Worm (Caenorhabditis elegans) whole organism, young adult: Measurements from ENCODE around the gene C39E9.8.

Experiments
- D2030.7 ChIP-seq: fragments of 200-800 bp; sonication (Bioruptor generic); IDR thresholded peaks from 2 replicates; pipeline ENCODE4 v1.3.6; 2022; ENCODE audit warnings: missing genetic modification reagents, missing genetic modification characterization, missing compliant biosample characterization
- F49E8.2 ChIP-seq: sonication (generic microtip); optimal IDR thresholded peaks from 3 replicates; lab custom pipeline; 2017; ENCODE audit warnings: missing genetic modification characterization, mild to moderate bottlenecking, missing compliant biosample characterization, antibody characterized with exemption, moderate library complexity; ENCODE audit not compliant: insufficient read depth
- F57A8.1 ChIP-seq: fragments of 200-800 bp; sonication (Bioruptor generic); optimal IDR thresholded peaks from 2 replicates; lab custom pipeline; 2018; ENCODE audit warnings: mild to moderate bottlenecking, missing genetic modification characterization, moderate library complexity, missing compliant biosample characterization
- F57C9.4 ChIP-seq: sonication (generic microtip); optimal IDR thresholded peaks from 2 replicates; lab custom pipeline; 2017; ENCODE audit warnings: mild to moderate bottlenecking, missing genetic modification characterization, missing compliant biosample characterization
- K12H6.12 ChIP-seq: fragments of 200-800 bp; sonication (Bioruptor generic); optimal IDR thresholded peaks from 2 replicates; lab custom pipeline; 2018; ENCODE audit warnings: mild to moderate bottlenecking, missing genetic modification characterization, missing compliant biosample characterization
- T26A5.8 ChIP-seq: sonication (generic microtip); optimal IDR thresholded peaks from 2 replicates; lab custom pipeline; 2016; ENCODE audit warnings: missing genetic modification characterization, missing compliant biosample characterization
- ZK185.1 ChIP-seq: sonication (generic microtip); optimal IDR thresholded peaks from 2 replicates; lab custom pipeline; 2016; ENCODE audit warnings: mild to moderate bottlenecking, missing genetic modification characterization, missing compliant biosample characterization; ENCODE audit not compliant: poor library complexity, severe bottlenecking
- akir-1 ChIP-seq: fragments of 200-800 bp; sonication (Bioruptor generic); optimal IDR thresholded peaks from 2 replicates; lab custom pipeline; 2018; ENCODE audit warnings: mild to moderate bottlenecking, missing genetic modification characterization, moderate library complexity, missing compliant biosample characterization
- atf-7 ChIP-seq: sonication (generic microtip); optimal IDR thresholded peaks from 2 replicates; lab custom pipeline; 2017; ENCODE audit warnings: mild to moderate bottlenecking, missing genetic modification characterization, missing compliant biosample characterization
- bed-2 ChIP-seq: fragments of 200-800 bp; sonication (Bioruptor generic); IDR thresholded peaks from 2 replicates; pipeline ENCODE4 v1.3.6; 2022; ENCODE audit warnings: missing genetic modification reagents, missing genetic modification characterization, missing compliant biosample characterization
- cebp-2 ChIP-seq: fragments of 200-800 bp; sonication (Bioruptor generic); IDR thresholded peaks from 2 replicates; pipeline ENCODE4 v1.3.6; 2022; ENCODE audit warnings: missing genetic modification characterization, missing compliant biosample characterization
- ceh-27 ChIP-seq: fragments of 200-800 bp; sonication (Bioruptor generic); optimal IDR thresholded peaks from 2 replicates; lab custom pipeline; 2018; ENCODE audit warnings: mild to moderate bottlenecking, missing genetic modification characterization, moderate library complexity, missing compliant biosample characterization
- ceh-91 ChIP-seq: fragments of 200-800 bp; sonication (Bioruptor generic); IDR thresholded peaks from 2 replicates; pipeline ENCODE4 v1.3.6; 2022; ENCODE audit warnings: missing genetic modification reagents, missing genetic modification characterization, missing compliant biosample characterization
- dox-1 ChIP-seq: fragments of 200-800 bp; sonication (Bioruptor generic); IDR thresholded peaks from 2 replicates; pipeline ENCODE4 v1.3.6; 2022; ENCODE audit warnings: missing genetic modification reagents, missing genetic modification characterization, missing compliant biosample characterization
- efl-1 ChIP-seq: fragments of 150-350 bp; optimal IDR thresholded peaks from 2 replicates; lab custom pipeline; 2014; ENCODE audit warnings: missing biosample characterization, missing genetic modification reagents, missing genetic modification characterization
- hlh-12 ChIP-seq: sonication (generic microtip); optimal IDR thresholded peaks from 2 replicates; lab custom pipeline; 2016; ENCODE audit warnings: missing genetic modification characterization, missing compliant biosample characterization
- hlh-26 ChIP-seq: fragments of 200-800 bp; sonication (Bioruptor generic); conservative IDR thresholded peaks from 2 replicates; pipeline ENCODE4 v1.3.6; 2022; ENCODE audit warnings: missing genetic modification reagents, missing genetic modification characterization, missing compliant biosample characterization
- let-526 ChIP-seq: fragments of 200-800 bp; sonication (Bioruptor generic); IDR thresholded peaks from 2 replicates; pipeline ENCODE4 v1.3.6; 2022; ENCODE audit warnings: missing genetic modification reagents, missing genetic modification characterization, missing compliant biosample characterization
- madf-10 ChIP-seq: sonication (generic microtip); optimal IDR thresholded peaks from 2 replicates; lab custom pipeline; 2016; ENCODE audit warnings: mild to moderate bottlenecking, missing genetic modification characterization, missing compliant biosample characterization
- madf-3 ChIP-seq: fragments of 200-800 bp; sonication (Bioruptor generic); IDR thresholded peaks from 2 replicates; pipeline ENCODE4 v1.3.6; 2022; ENCODE audit warnings: missing genetic modification reagents, missing genetic modification characterization, missing compliant biosample characterization
- madf-6 ChIP-seq: fragments of 200-800 bp; sonication (Bioruptor generic); IDR thresholded peaks from 2 replicates; pipeline ENCODE4 v1.3.6; 2022; ENCODE audit warnings: missing genetic modification reagents, missing genetic modification characterization, missing compliant biosample characterization
- madf-8 ChIP-seq: fragments of 200-800 bp; sonication (Bioruptor generic); conservative IDR thresholded peaks from 2 replicates; pipeline ENCODE4 v1.3.6; 2022; ENCODE audit warnings: missing genetic modification reagents, missing genetic modification characterization, missing compliant biosample characterization
- nhr-120 ChIP-seq: fragments of 200-800 bp; sonication (Bioruptor generic); IDR thresholded peaks from 2 replicates; pipeline ENCODE4 v1.3.6; 2022; ENCODE audit warnings: missing genetic modification characterization, missing compliant biosample characterization
- nhr-80 ChIP-seq: sonication (generic microtip); optimal IDR thresholded peaks from 2 replicates; lab custom pipeline; 2016; ENCODE audit warnings: missing genetic modification characterization, missing compliant biosample characterization
- pbrm-1 ChIP-seq: fragments of 200-800 bp; sonication (Bioruptor generic); IDR thresholded peaks from 2 replicates; pipeline ENCODE4 v1.3.6; 2022; ENCODE audit warnings: missing genetic modification reagents, missing genetic modification characterization, missing compliant biosample characterization
- pha-4 ChIP-seq: fragments of 150-350 bp; sonication (generic microtip); optimal IDR thresholded peaks from 2 replicates; lab custom pipeline; 2014; ENCODE audit warnings: missing biosample characterization, missing genetic modification reagents, missing genetic modification characterization
- repo-1 ChIP-seq: sonication (generic microtip); optimal IDR thresholded peaks from 2 replicates; lab custom pipeline; 2017; ENCODE audit warnings: mild to moderate bottlenecking, missing genetic modification characterization, missing compliant biosample characterization
- snpc-3.4 ChIP-seq: sonication (generic microtip); optimal IDR thresholded peaks from 2 replicates; lab custom pipeline; 2017; ENCODE audit warnings: missing genetic modification characterization, mild to moderate bottlenecking, missing compliant biosample characterization, antibody characterized with exemption, moderate library complexity, missing genotype, missing genetic modification reagents
- zfh-2 ChIP-seq: fragments of 200-800 bp; sonication (Bioruptor generic); conservative IDR thresholded peaks from 2 replicates; pipeline ENCODE4 v1.3.6; 2022; ENCODE audit warnings: missing genetic modification reagents, missing genetic modification characterization, missing compliant biosample characterization
- zim-3 ChIP-seq: sonication (generic microtip); optimal IDR thresholded peaks from 2 replicates; lab custom pipeline; 2017; ENCODE audit warnings: mild to moderate bottlenecking, missing genetic modification characterization, moderate library complexity, missing compliant biosample characterization
- ztf-6 ChIP-seq: fragments of 200-800 bp; sonication (Bioruptor generic); IDR thresholded peaks from 2 replicates; pipeline ENCODE4 v1.3.6; 2022; ENCODE audit warnings: missing genetic modification reagents, missing genetic modification characterization, missing compliant biosample characterization

Gene C39E9.8

ce11 chrIV:13056026-13056425, 23.2 kb upstream of the C39E9.8 start, which contains the start of gene scl-1:
Gene scl-1 (plus strand): TSS chrIV:13056326.
- TF ChIP-seq repo-1 (tag; lab: Kevin White, UChicago): no peak
- TF ChIP-seq F57A8.1 (GFP tag; lab: Kevin White, UChicago): no peak

- TF ChIP-seq dox-1 (GFP tag; lab: Robert Waterston, UW) (peak; percentile 15; the same call in 1 of the 2 replicates), pbrm-1 (GFP tag; lab: Robert Waterston, UW) (no peak), pha-4 (peak; percentile 74), let-526 (GFP tag; lab: Robert Waterston, UW) (no peak), nhr-80 (tag; lab: Kevin White, UChicago) (peak; percentile 80), hlh-26 (GFP tag; lab: Robert Waterston, UW) (no peak)
- TF ChIP-seq, all 124 proteins: peak for 3
These were observed 21.8 kb upstream of the C39E9.8 start, which contains the start of gene scl-2 for ce11 chrIV:13057418-13057817. Gene scl-2 (plus strand): TSS chrIV:13057710.

- no peak for TF ChIP-seq snpc-3.4 (tag; lab: Kevin White, UChicago)
- TF ChIP-seq madf-8 (GFP tag; lab: Robert Waterston, UW): no peak
- no peak for TF ChIP-seq efl-1 (GFP tag; lab: Kevin White, UChicago)
- no peak for TF ChIP-seq ztf-6 (GFP tag; lab: Robert Waterston, UW)
- no peak for TF ChIP-seq madf-3 (GFP tag; lab: Robert Waterston, UW)
- no peak for TF ChIP-seq F49E8.2 (tag; lab: Kevin White, UChicago)
- TF ChIP-seq ceh-91: no peak
- no peak for TF ChIP-seq nhr-120
- no peak for TF ChIP-seq T26A5.8 (tag; lab: Kevin White, UChicago)
These were observed 20.0 kb upstream of the C39E9.8 start, which contains the start of gene scl-3 for ce11 chrIV:13059284-13059683. Gene scl-3 (plus strand): TSS chrIV:13059584.

DNA sequence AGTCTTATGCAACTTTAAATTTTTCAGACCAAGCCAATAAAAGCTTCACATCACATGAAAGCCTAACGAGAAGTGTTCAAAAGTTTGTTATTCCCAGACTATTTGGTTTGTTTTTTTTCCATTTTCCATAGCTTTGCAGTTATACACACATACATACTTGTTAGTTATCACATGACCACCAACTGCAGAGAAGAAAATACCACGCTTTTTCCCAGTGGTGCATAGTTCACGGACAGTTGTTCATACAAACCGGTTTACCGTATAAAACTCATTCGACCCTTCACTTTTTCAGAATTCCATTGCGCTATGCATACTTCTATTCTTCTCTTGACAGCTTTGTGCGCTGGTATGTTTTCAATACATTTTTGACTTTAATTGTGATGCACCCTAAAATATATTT, 15.5 kb upstream of the C39E9.8 start, which contains the start of gene scl-5:
Gene scl-5, plus strand, starts transcription at position 301 of the 400 bp plus-strand sequence.
- TF ChIP-seq nhr-120: no peak
- TF ChIP-seq F57C9.4: no peak
- no peak for TF ChIP-seq D2030.7 (GFP tag; lab: Robert Waterston, UW)
- no peak for TF ChIP-seq K12H6.12 (tag; lab: Kevin White, UChicago)
- TF ChIP-seq madf-6: no peak
- TF ChIP-seq bed-2 (GFP tag; lab: Robert Waterston, UW): no peak
- no peak for TF ChIP-seq zim-3 (tag; lab: Kevin White, UChicago)

ce11 chrIV:13066044-13066443, 13.2 kb upstream of the C39E9.8 start:
- TF ChIP-seq zfh-2 (GFP tag; lab: Robert Waterston, UW): peak; percentile 63
- TF ChIP-seq ZK185.1 (tag; lab: Kevin White, UChicago): no peak
- TF ChIP-seq F57C9.4: no peak
- no peak for TF ChIP-seq madf-10 (tag; lab: Kevin White, UChicago)
- no peak for TF ChIP-seq akir-1 (GFP tag; lab: Kevin White, UChicago)
- no peak for TF ChIP-seq ceh-27 (GFP tag; lab: Kevin White, UChicago)
- TF ChIP-seq cebp-2: peak; percentile 81; the same call in 1 of the 2 replicates
- no peak for TF ChIP-seq atf-7 (tag; lab: Kevin White, UChicago)
- no peak for TF ChIP-seq hlh-12 (tag; lab: Kevin White, UChicago)
